Worm (Caenorhabditis elegans): ENCODE data around the gene C53B7.2.

DNA sequence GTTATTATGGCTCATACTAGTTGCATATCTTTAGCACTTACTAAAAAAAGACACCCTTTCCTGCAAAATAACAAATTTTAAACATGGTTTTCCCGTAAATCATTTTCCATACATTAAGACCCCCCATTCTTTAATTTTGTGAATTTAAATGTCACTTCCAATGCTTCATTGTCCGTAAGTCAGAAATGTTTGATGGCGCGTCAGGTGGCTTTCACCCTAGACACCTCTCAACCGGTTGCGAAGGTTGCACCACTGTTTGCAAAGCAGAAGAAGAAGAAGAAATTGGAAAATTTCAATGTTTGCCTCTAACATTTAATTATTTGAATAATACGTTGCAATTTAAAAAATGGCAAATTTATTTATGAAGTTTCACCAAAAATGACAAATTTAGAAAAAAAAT lies 44.5 kb upstream of the C53B7.2 start:
- no peak for TF ChIP-seq die-1 (tag; optimal IDR thresholded peaks at IDR 0.05)
- no peak for TF ChIP-seq dpff-1 (tag; optimal IDR thresholded peaks at IDR 0.05)
- no peak for TF ChIP-seq C06A6.2 (GFP tag; conservative IDR thresholded peaks at IDR 0.05)
- TF ChIP-seq unc-62 (GFP tag; optimal IDR thresholded peaks at IDR 0.05): no peak
- TF ChIP-seq pbrm-1 (GFP tag; IDR thresholded peaks at IDR 0.05): no peak
- no peak for TF ChIP-seq B0019.2 (GFP tag; conservative IDR thresholded peaks at IDR 0.05)
